Worm (Caenorhabditis elegans) whole organism, L1 larva: ENCODE data around the gene nhr-214.

Experiments used
- C34B4.2 ChIP-seq: sonication (generic microtip); optimal IDR thresholded peaks from 2 replicates; lab custom pipeline; 2017; ENCODE audit warnings: mild to moderate bottlenecking, missing genetic modification characterization, missing compliant biosample characterization
- F16B12.6 ChIP-seq: fragments of 150-350 bp; optimal IDR thresholded peaks from 2 replicates; lab custom pipeline; 2014; ENCODE audit warnings: missing biosample characterization, missing genetic modification characterization
- aha-1 ChIP-seq: fragments of 150-350 bp; optimal IDR thresholded peaks from 2 replicates; lab custom pipeline; 2014; ENCODE audit warnings: missing biosample characterization, missing genetic modification characterization
- blmp-1 ChIP-seq: fragments of 150-350 bp; optimal IDR thresholded peaks from 2 replicates; lab custom pipeline; 2014; ENCODE audit warnings: missing biosample characterization, missing genetic modification characterization
- ceh-8 ChIP-seq: fragments of 200-800 bp; sonication (Bioruptor generic); optimal IDR thresholded peaks from 2 replicates; lab custom pipeline; 2018; ENCODE audit warnings: mild to moderate bottlenecking, missing genetic modification characterization, moderate library complexity, missing compliant biosample characterization
- ceh-88 ChIP-seq: fragments of 200-800 bp; sonication (Bioruptor generic); IDR thresholded peaks from 2 replicates; pipeline ENCODE4 v1.3.6; 2022; ENCODE audit warnings: missing genetic modification characterization, missing compliant biosample characterization
- ces-1 ChIP-seq: fragments of 150-350 bp; optimal IDR thresholded peaks from 2 replicates; lab custom pipeline; 2014; ENCODE audit warnings: missing biosample characterization, missing genetic modification reagents, missing genetic modification characterization
- efl-1 ChIP-seq, 4 experiments: fragments of 150-350 bp; optimal IDR thresholded peaks in 3 of 4; peaks in 1 of 4; 1 replicate in 1 of 4; 2 replicates in 3 of 4; lab custom pipeline; 2014; ENCODE audit warnings: missing biosample characterization in 2 of 4, missing genetic modification characterization in 2 of 4, missing genetic modification reagents in 2 of 4
- egl-13 ChIP-seq: sonication (generic microtip); optimal IDR thresholded peaks from 2 replicates; lab custom pipeline; 2016; ENCODE audit warnings: missing genotype, missing genetic modification reagents, missing genetic modification characterization, missing compliant biosample characterization
- fkh-4 ChIP-seq: sonication (generic microtip); optimal IDR thresholded peaks from 2 replicates; lab custom pipeline; 2016; ENCODE audit warnings: missing compliant biosample characterization, missing genetic modification characterization, borderline replicate concordance
- hlh-17 ChIP-seq: fragments of 200-800 bp; sonication (Bioruptor generic); optimal IDR thresholded peaks from 2 replicates; lab custom pipeline; 2018; ENCODE audit warnings: missing genetic modification characterization, mild to moderate bottlenecking, missing compliant biosample characterization, moderate library complexity, borderline replicate concordance
- hlh-4 ChIP-seq: sonication (generic microtip); optimal IDR thresholded peaks from 2 replicates; lab custom pipeline; 2016; ENCODE audit warnings: mild to moderate bottlenecking, missing genetic modification characterization, missing compliant biosample characterization
- hpl-2 ChIP-seq: fragments of 150-350 bp; optimal IDR thresholded peaks from 2 replicates; lab custom pipeline; 2014; ENCODE audit warnings: missing biosample characterization, missing genetic modification reagents, missing genetic modification characterization
- isw-1 ChIP-seq: fragments of 200-800 bp; sonication (Bioruptor generic); IDR thresholded peaks from 2 replicates; pipeline ENCODE4 v1.3.6; 2022; ENCODE audit warnings: missing genetic modification characterization, missing compliant biosample characterization
- lin-13 ChIP-seq: fragments of 150-350 bp; optimal IDR thresholded peaks from 2 replicates; lab custom pipeline; 2014; ENCODE audit warnings: missing biosample characterization, missing genetic modification reagents, missing genetic modification characterization
- lin-14 ChIP-seq: fragments of 200-800 bp; sonication (Bioruptor generic); optimal IDR thresholded peaks from 2 replicates; lab custom pipeline; 2018; ENCODE audit warnings: mild to moderate bottlenecking, missing genetic modification characterization, moderate library complexity, missing compliant biosample characterization
- lir-3 ChIP-seq: sonication (generic microtip); optimal IDR thresholded peaks from 2 replicates; lab custom pipeline; 2016; ENCODE audit warnings: mild to moderate bottlenecking, missing genetic modification characterization, moderate library complexity, missing compliant biosample characterization; ENCODE audit not compliant: poor library complexity
- lsy-2 ChIP-seq, 2 experiments: fragments of 150-350 bp; optimal IDR thresholded peaks; 2 replicates each; lab custom pipeline; 2014; ENCODE audit warnings: missing biosample characterization in 2 of 2, missing genetic modification characterization in 2 of 2
- mdl-1 ChIP-seq, 2 experiments: fragments of 150-350 bp; optimal IDR thresholded peaks; 2 replicates each; lab custom pipeline; 2014 to 2017; ENCODE audit warnings: missing biosample characterization in 2 of 2, missing genetic modification characterization in 2 of 2, inconsistent platforms in 1 of 2
- mef-2 ChIP-seq: fragments of 150-350 bp; optimal IDR thresholded peaks from 2 replicates; lab custom pipeline; 2014; ENCODE audit warnings: missing biosample characterization, missing genetic modification characterization
- mep-1 ChIP-seq: fragments of 150-350 bp; optimal IDR thresholded peaks from 2 replicates; lab custom pipeline; 2014; ENCODE audit warnings: missing biosample characterization, missing genetic modification characterization
- nhr-11 ChIP-seq: fragments of 150-350 bp; optimal IDR thresholded peaks from 2 replicates; lab custom pipeline; 2014; ENCODE audit warnings: missing biosample characterization, missing genetic modification characterization
- nhr-12 ChIP-seq: sonication (generic microtip); optimal IDR thresholded peaks from 2 replicates; lab custom pipeline; 2017; ENCODE audit warnings: missing biosample characterization, missing genetic modification characterization
- nhr-19 ChIP-seq: fragments of 200-800 bp; sonication (Bioruptor generic); conservative IDR thresholded peaks from 2 replicates; pipeline ENCODE4 v1.3.6; 2022; ENCODE audit warnings: missing genetic modification characterization, missing compliant biosample characterization
- nhr-71 ChIP-seq: sonication (generic microtip); optimal IDR thresholded peaks from 2 replicates; lab custom pipeline; 2016; ENCODE audit warnings: mild to moderate bottlenecking, missing genetic modification characterization, moderate library complexity, missing compliant biosample characterization
- nhr-77 ChIP-seq: fragments of 150-350 bp; optimal IDR thresholded peaks from 2 replicates; lab custom pipeline; 2014; ENCODE audit warnings: missing biosample characterization, missing genetic modification characterization
- nhr-84 ChIP-seq: sonication (generic microtip); optimal IDR thresholded peaks from 2 replicates; lab custom pipeline; 2017; ENCODE audit warnings: missing biosample characterization, missing genetic modification characterization
- nhr-85 ChIP-seq: sonication (generic microtip); peaks from one replicate; lab custom pipeline; 2016; ENCODE audit warnings: missing genetic modification characterization, inconsistent platforms, missing compliant biosample characterization
- nhr-90 ChIP-seq: sonication (generic microtip); optimal IDR thresholded peaks from 2 replicates; lab custom pipeline; 2016; ENCODE audit warnings: mild to moderate bottlenecking, missing genetic modification characterization, missing compliant biosample characterization; ENCODE audit not compliant: poor library complexity
- pag-3 ChIP-seq: sonication (generic microtip); optimal IDR thresholded peaks from 2 replicates; lab custom pipeline; 2017; ENCODE audit warnings: missing genetic modification characterization, mild to moderate bottlenecking, missing compliant biosample characterization, antibody characterized with exemption, borderline replicate concordance; ENCODE audit not compliant: insufficient read depth
- pax-3 ChIP-seq: fragments of 200-800 bp; sonication (Bioruptor generic); optimal IDR thresholded peaks from 2 replicates; lab custom pipeline; 2018; ENCODE audit warnings: mild to moderate bottlenecking, missing genetic modification characterization, moderate library complexity, missing compliant biosample characterization
- snpc-4 ChIP-seq: fragments of 150-350 bp; optimal IDR thresholded peaks from 2 replicates; lab custom pipeline; 2014; ENCODE audit warnings: missing biosample characterization, missing genetic modification characterization
- sup-37 ChIP-seq: fragments of 200-800 bp; sonication (Bioruptor generic); optimal IDR thresholded peaks from 2 replicates; lab custom pipeline; 2018; ENCODE audit warnings: mild to moderate bottlenecking, missing genetic modification characterization, missing compliant biosample characterization
- swsn-7 ChIP-seq: sonication (generic microtip); optimal IDR thresholded peaks from 2 replicates; lab custom pipeline; 2016; ENCODE audit warnings: missing genetic modification characterization, missing compliant biosample characterization
- unc-30 ChIP-seq: sonication (generic microtip); optimal IDR thresholded peaks from 2 replicates; lab custom pipeline; 2017; ENCODE audit warnings: missing biosample characterization, missing genetic modification characterization
- unc-86 ChIP-seq: sonication (generic microtip); optimal IDR thresholded peaks from 2 replicates; lab custom pipeline; 2016; ENCODE audit warnings: missing genetic modification characterization, missing compliant biosample characterization
- xbp-1 ChIP-seq: sonication (generic microtip); optimal IDR thresholded peaks from 2 replicates; lab custom pipeline; 2016; ENCODE audit warnings: missing genetic modification characterization, missing compliant biosample characterization
- zag-1 ChIP-seq: fragments of 150-350 bp; optimal IDR thresholded peaks from 2 replicates; lab custom pipeline; 2014; ENCODE audit warnings: missing biosample characterization, missing genetic modification characterization
- ztf-11 ChIP-seq, 2 experiments: sonication (generic microtip); optimal IDR thresholded peaks; 2 replicates each; lab custom pipeline; 2016 to 2017; ENCODE audit warnings: missing genetic modification characterization in 2 of 2, missing biosample characterization in 1 of 2, missing compliant biosample characterization in 1 of 2

The nhr-214 gene

DNA sequence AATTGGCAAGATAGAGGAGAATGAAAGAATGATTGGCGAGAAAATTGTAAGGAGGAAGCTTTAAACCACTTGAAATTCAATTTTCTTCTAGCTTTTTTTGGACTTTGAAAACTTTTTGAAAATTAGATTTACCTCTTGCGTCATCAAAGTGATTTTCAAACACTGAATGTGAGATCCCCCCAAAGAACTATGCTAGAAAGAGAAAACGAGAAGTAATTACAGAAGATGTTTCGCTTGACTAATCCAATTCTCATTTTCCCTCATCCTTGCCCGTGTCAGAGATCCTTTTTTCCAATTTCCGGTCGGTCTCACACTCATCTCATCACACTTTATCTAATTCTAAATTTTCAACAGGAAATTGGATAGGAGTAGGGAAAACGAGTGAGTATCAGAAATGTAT is 12.0 kb downstream of the nhr-214 start (continued):
- no peak for TF ChIP-seq fkh-4 (tag; lab: Kevin White, UChicago)
- TF ChIP-seq xbp-1 (tag; lab: Kevin White, UChicago), result no peak
- no peak for TF ChIP-seq nhr-19 (GFP tag; lab: Robert Waterston, UW)
- no peak for TF ChIP-seq zag-1 (tag; lab: Kevin White, UChicago)
- TF ChIP-seq pag-3 (tag; lab: Kevin White, UChicago), result no peak
- TF ChIP-seq mdl-1 (tag; optimal IDR thresholded peaks at IDR 0.05; lab: Kevin White, UChicago), result no peak
- no peak for TF ChIP-seq nhr-90 (tag; lab: Kevin White, UChicago)
- TF ChIP-seq sup-37, result no peak
- TF ChIP-seq nhr-12, result no peak
- TF ChIP-seq ces-1 (GFP tag; lab: Kevin White, UChicago), result peak; percentile 80
- no peak for TF ChIP-seq lir-3 (tag; lab: Kevin White, UChicago)
- peak; percentile 35 for TF ChIP-seq nhr-71
- TF ChIP-seq unc-30, result no peak
- TF ChIP-seq aha-1 (tag; lab: Kevin White, UChicago), result no peak
- no peak for TF ChIP-seq hpl-2 (GFP tag; lab: Kevin White, UChicago)
- no peak for TF ChIP-seq nhr-85 (tag; lab: Kevin White, UChicago)
- TF ChIP-seq efl-1 (optimal IDR thresholded peaks at IDR 0.05; lab: Kevin White, UChicago), result no peak
- TF ChIP-seq efl-1 (GFP tag; optimal IDR thresholded peaks at IDR 0.05 in 1 of 2; lab: Kevin White, UChicago), result no peak
- no peak for TF ChIP-seq pax-3 (tag; lab: Kevin White, UChicago)
- TF ChIP-seq ztf-11 (tag; optimal IDR thresholded peaks at IDR 0.05; lab: Kevin White, UChicago), result no peak
- no peak for TF ChIP-seq swsn-7 (tag; lab: Kevin White, UChicago)

- peak; percentile 53 for TF ChIP-seq ceh-8 (GFP tag; lab: Kevin White, UChicago)
- no peak for TF ChIP-seq mep-1
- TF ChIP-seq lin-14 (GFP tag; lab: Kevin White, UChicago), result peak; percentile 37
- TF ChIP-seq hpl-2 (GFP tag; lab: Kevin White, UChicago), result no peak
- no peak for TF ChIP-seq nhr-12
- TF ChIP-seq ces-1 (GFP tag; lab: Kevin White, UChicago), result no peak
- no peak for TF ChIP-seq unc-30
These were observed 13.2 kb downstream of the nhr-214 start for ce11 chrX:12688632-12689031.

- TF ChIP-seq ceh-8 (GFP tag; lab: Kevin White, UChicago) (no peak), hlh-17 (GFP tag; lab: Kevin White, UChicago) (no peak), ceh-88 (GFP tag; lab: Robert Waterston, UW) (no peak), lsy-2 (tag; optimal IDR thresholded peaks at IDR 0.05; lab: Kevin White, UChicago) (no peak), efl-1 (optimal IDR thresholded peaks at IDR 0.05; lab: Kevin White, UChicago) (no peak), efl-1 (GFP tag; optimal IDR thresholded peaks at IDR 0.05 in 1 of 2; lab: Kevin White, UChicago) (peak in 1 of 2 experiments; percentile 3)
- TF ChIP-seq, all 84 proteins: peak for 1
These were observed 14.4 kb downstream of the nhr-214 start for ce11 chrX:12687482-12687881.

- TF ChIP-seq blmp-1 (tag; lab: Kevin White, UChicago) (peak; percentile 98), ces-1 (GFP tag; lab: Kevin White, UChicago) (no peak), pax-3 (tag; lab: Kevin White, UChicago) (no peak), swsn-7 (tag; lab: Kevin White, UChicago) (no peak), egl-13 (tag; lab: Kevin White, UChicago) (no peak)
These were observed 22.3 kb downstream of the nhr-214 start for ce11 chrX:12679603-12680002.

- TF ChIP-seq nhr-77 (tag; lab: Kevin White, UChicago) (no peak), lsy-2 (tag; optimal IDR thresholded peaks at IDR 0.05; lab: Kevin White, UChicago) (no peak), C34B4.2 (no peak), sup-37 (no peak), hlh-4 (tag; lab: Kevin White, UChicago) (no peak), lin-14 (GFP tag; lab: Kevin White, UChicago) (no peak), F16B12.6 (tag; lab: Kevin White, UChicago) (no peak), pag-3 (tag; lab: Kevin White, UChicago) (no peak), ceh-88 (GFP tag; lab: Robert Waterston, UW) (no peak), isw-1 (GFP tag; lab: Robert Waterston, UW) (no peak), nhr-71 (no peak), nhr-11 (tag; lab: Kevin White, UChicago) (no peak), unc-86 (tag; lab: Kevin White, UChicago) (no peak), snpc-4 (tag; lab: Kevin White, UChicago) (no peak), nhr-84 (tag; lab: Kevin White, UChicago) (no peak), mef-2 (tag; lab: Kevin White, UChicago) (no peak), lin-13 (no peak)
These were observed 23.3 kb downstream of the nhr-214 start, which contains the start of gene adt-1 for ce11 chrX:12678532-12678931. adt-1 (plus strand) TSS chrX:12678832.
